Fruit fly (Drosophila melanogaster): ENCODE results near the gene CG32428.

DNA sequence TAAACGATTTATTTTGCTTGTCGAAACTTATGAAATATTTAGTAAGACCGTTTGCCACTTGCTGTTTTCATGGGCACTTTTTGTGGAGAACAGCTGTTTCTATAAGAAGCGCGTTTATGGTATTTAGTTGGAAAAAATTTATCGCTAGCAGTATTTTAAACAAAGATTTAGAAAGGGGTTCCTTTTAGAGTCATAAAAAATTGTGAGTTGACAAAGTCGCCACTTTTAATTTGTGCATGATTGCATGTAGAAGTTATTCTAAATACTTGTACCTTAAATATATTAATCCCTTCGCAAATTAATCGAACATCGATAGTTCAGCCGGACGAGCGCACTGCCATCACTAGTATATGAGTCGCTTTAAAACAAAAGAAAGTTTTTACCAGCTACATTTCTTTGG, 41.2 kb downstream of the CG32428 start, which contains the start of the genes Las and Psn:
- TF ChIP-seq insv (optimal IDR thresholded peaks at IDR 0.05): no peak
- TF ChIP-seq psq (optimal IDR thresholded peaks at IDR 0.05): no peak
- no peak for TF ChIP-seq ttk (optimal IDR thresholded peaks at IDR 0.05)
- TF ChIP-seq h (optimal IDR thresholded peaks at IDR 0.05): no peak
- TF ChIP-seq Sin3A (optimal IDR thresholded peaks at IDR 0.05): no peak
- TF ChIP-seq Myc (optimal IDR thresholded peaks at IDR 0.05): no peak

Data from Kc167 (cell line).